Worm (Caenorhabditis elegans): ENCODE results near the gene K05F1.1.

DNA sequence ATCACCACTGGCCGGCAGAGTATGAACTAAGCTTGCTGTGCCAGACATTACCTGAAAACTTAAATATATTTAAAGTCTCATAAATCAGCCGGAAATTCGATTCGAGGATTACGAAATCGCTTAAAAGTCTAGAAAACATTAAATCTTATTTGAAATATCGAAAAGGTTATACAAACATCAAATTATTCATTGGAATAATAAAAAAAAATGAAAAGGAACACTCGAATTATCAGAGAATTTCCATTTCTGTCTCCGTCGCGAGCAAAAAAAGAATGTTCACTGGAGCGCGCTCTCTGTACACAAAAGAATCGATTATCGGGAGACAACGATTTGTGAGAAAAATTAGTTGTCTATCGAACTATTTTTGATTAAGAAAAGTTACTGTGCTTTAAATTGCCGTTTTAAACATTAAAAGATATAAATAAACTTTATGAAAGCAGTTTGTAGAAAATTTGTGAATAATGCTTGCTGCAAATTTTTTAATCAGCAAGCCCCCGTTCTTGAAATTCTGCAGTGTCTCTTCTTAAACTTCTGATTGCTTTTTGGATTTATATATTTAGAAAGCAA lies 35.1 kb downstream of the K05F1.1 start, which contains the start of gene fzo-1:
- TF ChIP-seq W03F9.2 (tag; optimal IDR thresholded peaks at IDR 0.05), result peak; percentile 34
- no peak for TF ChIP-seq him-1 (tag; optimal IDR thresholded peaks at IDR 0.05)
- TF ChIP-seq dao-5 (tag; optimal IDR thresholded peaks at IDR 0.05), result no peak
